Worm (Caenorhabditis elegans) whole organism, L4 larva: ENCODE measurements around the gene F53B7.7.

ENCODE experiments used
- D1046.2 ChIP-seq: fragments of 200-800 bp; sonication (Bioruptor generic); IDR thresholded peaks from 2 replicates; pipeline ENCODE4 v1.3.6; 2022; ENCODE audit warnings: missing genetic modification characterization, missing compliant biosample characterization
- F49E8.2 ChIP-seq: sonication (generic microtip); optimal IDR thresholded peaks from 2 replicates; lab custom pipeline; 2016; ENCODE audit warnings: missing compliant biosample characterization, mild to moderate bottlenecking, missing genetic modification characterization, borderline replicate concordance
- Y105C5A.15 ChIP-seq: fragments of 200-800 bp; sonication (Bioruptor generic); IDR thresholded peaks from 2 replicates; pipeline ENCODE4 v1.3.6; 2022; ENCODE audit warnings: missing genetic modification characterization, missing compliant biosample characterization
- Y75B8A.6 ChIP-seq: fragments of 200-800 bp; sonication (Bioruptor generic); IDR thresholded peaks from 2 replicates; pipeline ENCODE4 v1.3.6; 2022; ENCODE audit warnings: missing genetic modification reagents, missing genetic modification characterization, missing compliant biosample characterization
- aha-1 ChIP-seq: fragments of 150-350 bp; peaks from one replicate; lab custom pipeline; 2014; ENCODE audit warnings: missing biosample characterization, missing genetic modification characterization
- arid-1 ChIP-seq: fragments of 200-800 bp; sonication (Bioruptor generic); conservative IDR thresholded peaks from 2 replicates; pipeline ENCODE4 v1.3.6; 2022; ENCODE audit warnings: missing genetic modification reagents, missing genetic modification characterization, missing compliant biosample characterization
- ceh-20 ChIP-seq: fragments of 200-800 bp; sonication (Bioruptor generic); IDR thresholded peaks from 2 replicates; pipeline ENCODE4 v1.3.6; 2022; ENCODE audit warnings: missing genetic modification reagents, missing genetic modification characterization, missing compliant biosample characterization
- ceh-28 ChIP-seq: fragments of 150-350 bp; optimal IDR thresholded peaks from 2 replicates; lab custom pipeline; 2014; ENCODE audit warnings: missing biosample characterization, missing genetic modification reagents, missing genetic modification characterization
- ceh-82 ChIP-seq: sonication (generic microtip); optimal IDR thresholded peaks from 2 replicates; lab custom pipeline; 2017; ENCODE audit warnings: missing biosample characterization, missing genetic modification characterization
- daf-19 ChIP-seq: fragments of 200-800 bp; sonication (Bioruptor generic); conservative IDR thresholded peaks from 2 replicates; pipeline ENCODE4 v1.3.6; 2022; ENCODE audit warnings: missing genetic modification characterization, missing compliant biosample characterization
- dmd-9 ChIP-seq: fragments of 200-800 bp; sonication (Bioruptor generic); IDR thresholded peaks from 2 replicates; pipeline ENCODE4 v1.3.6; 2022; ENCODE audit warnings: missing genetic modification reagents, missing genetic modification characterization, missing compliant biosample characterization
- dpl-1 ChIP-seq: fragments of 150-350 bp; optimal IDR thresholded peaks from 2 replicates; lab custom pipeline; 2014; ENCODE audit warnings: missing biosample characterization, missing genetic modification reagents, missing genetic modification characterization
- duxl-1 ChIP-seq: sonication (generic microtip); optimal IDR thresholded peaks from 2 replicates; lab custom pipeline; 2016; ENCODE audit warnings: mild to moderate bottlenecking, missing genetic modification characterization, moderate library complexity, missing compliant biosample characterization; ENCODE audit not compliant: poor library complexity
- dve-1 ChIP-seq: sonication (generic microtip); optimal IDR thresholded peaks from 2 replicates; lab custom pipeline; 2017; ENCODE audit warnings: antibody characterized with exemption, mild to moderate bottlenecking, missing genetic modification characterization, missing compliant biosample characterization; ENCODE audit not compliant: insufficient read depth
- egl-27 ChIP-seq: sonication (generic microtip); optimal IDR thresholded peaks from 3 replicates; lab custom pipeline; 2017; ENCODE audit warnings: missing biosample characterization, missing genetic modification reagents, missing genetic modification characterization
- fkh-10 ChIP-seq: fragments of 150-350 bp; optimal IDR thresholded peaks from 2 replicates; lab custom pipeline; 2014; ENCODE audit warnings: missing biosample characterization, missing genetic modification reagents, missing genetic modification characterization
- hif-1 ChIP-seq, 2 experiments: sonication (generic microtip); optimal IDR thresholded peaks; 2 replicates each; lab custom pipeline; 2016 to 2017; ENCODE audit warnings: missing compliant biosample characterization in 2 of 2, missing genetic modification characterization in 2 of 2, missing genetic modification reagents in 2 of 2, missing genotype in 2 of 2, mild to moderate bottlenecking in 1 of 2
- hlh-11 ChIP-seq: fragments of 200-800 bp; sonication (Bioruptor generic); optimal IDR thresholded peaks from 2 replicates; lab custom pipeline; 2018; ENCODE audit warnings: mild to moderate bottlenecking, missing genetic modification characterization, missing compliant biosample characterization
- jun-1 ChIP-seq: fragments of 150-350 bp; optimal IDR thresholded peaks from 2 replicates; lab custom pipeline; 2014; ENCODE audit warnings: missing biosample characterization, missing genetic modification reagents, missing genetic modification characterization
- lin-1 ChIP-seq: fragments of 200-800 bp; sonication (Bioruptor generic); IDR thresholded peaks from 2 replicates; pipeline ENCODE4 v1.3.6; 2022; ENCODE audit warnings: missing genetic modification reagents, missing genetic modification characterization, missing compliant biosample characterization
- lin-15B ChIP-seq: fragments of 150-350 bp; sonication (generic microtip); optimal IDR thresholded peaks from 3 replicates; lab custom pipeline; 2014; ENCODE audit warnings: missing biosample characterization, missing genetic modification characterization
- lsy-2 ChIP-seq, 2 experiments: fragments of 150-350 bp in 1 of 2; sonication (generic microtip) in 1 of 2; optimal IDR thresholded peaks; 2 replicates each; lab custom pipeline; 2014 to 2017; ENCODE audit warnings: missing biosample characterization in 2 of 2, missing genetic modification characterization in 2 of 2
- madf-5 ChIP-seq, 2 experiments: fragments of 200-800 bp; sonication (Bioruptor generic); IDR thresholded peaks; 2 replicates each; pipeline ENCODE4 v1.3.6; 2022; ENCODE audit warnings: missing compliant biosample characterization in 2 of 2, missing genetic modification characterization in 2 of 2
- mep-1 ChIP-seq: fragments of 150-350 bp; sonication (generic microtip); optimal IDR thresholded peaks from 3 replicates; lab custom pipeline; 2014; ENCODE audit warnings: missing biosample characterization, missing genetic modification characterization
- nhr-10 ChIP-seq: fragments of 150-350 bp; optimal IDR thresholded peaks from 2 replicates; lab custom pipeline; 2014; ENCODE audit warnings: missing biosample characterization, missing genetic modification characterization
- nhr-102 ChIP-seq: sonication (generic microtip); optimal IDR thresholded peaks from 2 replicates; lab custom pipeline; 2016; ENCODE audit warnings: mild to moderate bottlenecking, missing genetic modification characterization, moderate library complexity, missing compliant biosample characterization
- nhr-11 ChIP-seq: fragments of 150-350 bp; optimal IDR thresholded peaks from 2 replicates; lab custom pipeline; 2014; ENCODE audit warnings: missing biosample characterization, missing genetic modification characterization
- nhr-111 ChIP-seq: fragments of 200-800 bp; sonication (Bioruptor generic); optimal IDR thresholded peaks from 2 replicates; lab custom pipeline; 2018; ENCODE audit warnings: mild to moderate bottlenecking, missing genetic modification characterization, missing compliant biosample characterization
- nhr-28 ChIP-seq: fragments of 150-350 bp; optimal IDR thresholded peaks from 2 replicates; lab custom pipeline; 2014; ENCODE audit warnings: missing biosample characterization, missing genetic modification characterization
- nhr-41 ChIP-seq: fragments of 200-800 bp; sonication (Bioruptor generic); IDR thresholded peaks from 2 replicates; pipeline ENCODE4 v1.3.6; 2022; ENCODE audit warnings: missing genetic modification reagents, missing genetic modification characterization, missing compliant biosample characterization
- nhr-76 ChIP-seq: fragments of 150-350 bp; optimal IDR thresholded peaks from 2 replicates; lab custom pipeline; 2014; ENCODE audit warnings: missing biosample characterization, missing genetic modification characterization
- rbr-2 ChIP-seq: sonication (generic microtip); optimal IDR thresholded peaks from 2 replicates; lab custom pipeline; 2016; ENCODE audit warnings: missing genotype, missing genetic modification characterization, missing compliant biosample characterization
- set-16 ChIP-seq: fragments of 200-800 bp; sonication (Bioruptor generic); IDR thresholded peaks from 2 replicates; pipeline ENCODE4 v1.3.6; 2022; ENCODE audit warnings: missing genetic modification reagents, missing genetic modification characterization, missing compliant biosample characterization
- skn-1 ChIP-seq: fragments of 150-350 bp; optimal IDR thresholded peaks from 2 replicates; lab custom pipeline; 2014; ENCODE audit warnings: missing biosample characterization, missing genetic modification characterization
- snpc-4 ChIP-seq: fragments of 150-350 bp; optimal IDR thresholded peaks from 2 replicates; lab custom pipeline; 2014; ENCODE audit warnings: missing biosample characterization, missing genetic modification characterization
- tag-97 ChIP-seq: fragments of 200-800 bp; sonication (Bioruptor generic); IDR thresholded peaks from 2 replicates; pipeline ENCODE4 v1.3.6; 2022; ENCODE audit warnings: missing genetic modification characterization, missing compliant biosample characterization
- tra-1 ChIP-seq: fragments of 200-800 bp; sonication (Bioruptor generic); IDR thresholded peaks from 2 replicates; pipeline ENCODE4 v1.3.6; 2022; ENCODE audit warnings: missing genetic modification reagents, missing genetic modification characterization, missing compliant biosample characterization
- unc-130 ChIP-seq: sonication (generic microtip); optimal IDR thresholded peaks from 2 replicates; lab custom pipeline; 2016; ENCODE audit warnings: missing genetic modification reagents, missing genetic modification characterization, missing compliant biosample characterization
- unc-62 ChIP-seq, 3 experiments: fragments of 150-350 bp in 1 of 3; sonication (generic microtip); optimal IDR thresholded peaks in 2 of 3; peaks in 1 of 3; 1 replicate in 1 of 3; 2 replicates in 2 of 3; lab custom pipeline; 2014 to 2017; ENCODE audit warnings: missing biosample characterization in 3 of 3, missing genetic modification characterization in 3 of 3, missing genetic modification reagents in 3 of 3, missing genotype in 1 of 3
- vab-7 ChIP-seq: fragments of 200-800 bp; sonication (Bioruptor generic); IDR thresholded peaks from 2 replicates; pipeline ENCODE4 v1.3.6; 2022; ENCODE audit warnings: missing genetic modification reagents, missing genetic modification characterization, missing compliant biosample characterization
- zfp-2 ChIP-seq: sonication (generic microtip); optimal IDR thresholded peaks from 2 replicates; lab custom pipeline; 2016; ENCODE audit warnings: mild to moderate bottlenecking, missing genetic modification characterization, missing compliant biosample characterization
- zip-11 ChIP-seq: fragments of 200-800 bp; sonication (Bioruptor generic); IDR thresholded peaks from 2 replicates; pipeline ENCODE4 v1.3.6; 2022; ENCODE audit warnings: missing genetic modification characterization, missing compliant biosample characterization
- zip-2 ChIP-seq: fragments of 150-350 bp; optimal IDR thresholded peaks from 2 replicates; lab custom pipeline; 2014; ENCODE audit warnings: missing biosample characterization, missing genetic modification characterization
- ztf-11 ChIP-seq: fragments of 150-350 bp; optimal IDR thresholded peaks from 2 replicates; lab custom pipeline; 2014; ENCODE audit warnings: missing biosample characterization, missing genetic modification characterization

Gene F53B7.7

DNA sequence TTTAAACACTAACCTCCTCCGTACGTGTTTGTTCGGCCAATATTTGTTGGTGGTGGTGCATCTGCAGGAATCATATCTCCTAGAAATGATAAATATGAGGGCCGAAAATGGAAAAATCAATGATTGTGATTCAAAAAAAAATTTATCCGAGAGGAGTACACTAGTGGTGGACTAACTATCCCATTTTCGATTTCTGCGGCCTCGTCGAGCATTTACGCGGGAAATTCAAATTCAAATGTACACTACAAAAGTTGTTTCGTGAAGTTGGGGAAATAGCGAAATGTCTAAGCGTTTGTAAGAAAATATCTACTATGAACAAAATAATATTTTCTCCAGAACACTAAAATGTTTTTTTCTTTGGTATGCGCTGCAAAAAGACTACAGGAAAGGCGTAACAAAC lies 30.4 kb downstream of the F53B7.7 start (continued):
- TF ChIP-seq zfp-2, result no peak
- peak; percentile 88 for TF ChIP-seq unc-130 (GFP tag; lab: Kevin White, UChicago)
- no peak for TF ChIP-seq lin-1
- peak; percentile 95 for TF ChIP-seq dpl-1 (GFP tag; lab: Kevin White, UChicago)
- no peak for TF ChIP-seq Y75B8A.6 (GFP tag; lab: Robert Waterston, UW)
- TF ChIP-seq tag-97 (GFP tag; lab: Robert Waterston, UW), result no peak
- TF ChIP-seq rbr-2 (tag; lab: Kevin White, UChicago), result peak; percentile 39
- TF ChIP-seq ceh-20 (GFP tag; lab: Robert Waterston, UW), result no peak
- TF ChIP-seq daf-19, result no peak
- TF ChIP-seq nhr-28 (tag; lab: Kevin White, UChicago), result peak; percentile 33
- peak; percentile 27 for TF ChIP-seq F49E8.2
- no peak for TF ChIP-seq madf-5 (GFP tag; IDR thresholded peaks at IDR 0.05; lab: Robert Waterston, UW)
- TF ChIP-seq jun-1 (tag; lab: Kevin White, UChicago), result no peak
- TF ChIP-seq lsy-2 (tag; optimal IDR thresholded peaks at IDR 0.05; lab: Kevin White, UChicago), result peak in 1 of 2 experiments; percentile 70
- TF ChIP-seq Y105C5A.15, result no peak
- TF ChIP-seq nhr-10, result no peak
- no peak for TF ChIP-seq zip-2
- TF ChIP-seq zip-11, result no peak
- no peak for TF ChIP-seq set-16
- no peak for TF ChIP-seq aha-1 (tag; lab: Kevin White, UChicago)
- TF ChIP-seq D1046.2, result no peak
- peak in 1 of 2 experiments; percentile 82 for TF ChIP-seq hif-1 (tag; optimal IDR thresholded peaks at IDR 0.05; lab: Kevin White, UChicago)
- peak; percentile 24 for TF ChIP-seq mep-1
- TF ChIP-seq dmd-9, result peak; percentile 69
- TF ChIP-seq tra-1 (GFP tag; lab: Robert Waterston, UW), result no peak

DNA sequence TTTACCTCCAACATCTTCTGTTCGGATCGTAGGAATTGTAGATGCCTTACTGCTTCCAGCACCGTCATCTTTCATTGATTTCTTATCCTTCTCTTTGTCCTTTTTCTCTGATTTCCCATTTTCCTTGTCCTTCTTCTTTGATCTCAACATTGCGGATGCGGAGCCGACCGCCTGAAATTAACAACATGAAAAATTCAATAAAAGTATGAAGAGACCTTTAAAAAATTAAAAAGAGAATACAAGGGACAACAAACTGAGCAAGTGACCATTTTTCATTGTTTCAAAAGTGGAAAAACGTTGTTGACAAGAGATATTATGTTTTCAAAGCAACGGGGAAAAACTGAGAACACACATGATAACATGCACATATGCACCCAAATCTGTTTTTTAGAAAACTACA lies 31.8 kb downstream of the F53B7.7 start:
- TF ChIP-seq egl-27 (tag; lab: Kevin White, UChicago) (no peak), unc-62 (GFP tag; optimal IDR thresholded peaks at IDR 0.05 in 1 of 2; lab: Kevin White, UChicago) (peak in 1 of 2 experiments; percentile 93), unc-62 (tag; optimal IDR thresholded peaks at IDR 0.05; lab: Kevin White, UChicago) (no peak)

DNA sequence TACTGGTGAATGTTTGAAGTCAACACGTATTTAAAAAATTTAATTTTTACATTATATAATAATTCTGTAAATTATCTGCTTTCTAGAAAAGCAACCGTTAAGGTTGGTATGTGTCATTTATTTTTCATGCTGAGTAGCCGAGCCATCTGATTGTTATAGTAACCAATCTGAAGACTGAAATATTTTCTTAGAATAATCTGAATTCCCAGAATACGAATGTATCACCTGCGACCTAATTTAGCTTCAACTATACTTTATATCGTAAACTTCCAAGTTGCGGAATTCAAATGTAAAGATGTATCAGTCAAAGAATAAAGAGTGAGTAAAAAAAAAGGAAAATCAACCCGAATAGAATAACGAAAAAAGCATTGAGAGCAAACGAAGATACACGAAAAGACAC lies 34.3 kb downstream of the F53B7.7 start:
- no peak for TF ChIP-seq snpc-4
- TF ChIP-seq fkh-10 (GFP tag; lab: Kevin White, UChicago), result peak; percentile 11
- TF ChIP-seq set-16, result no peak
- peak; percentile 72 for TF ChIP-seq aha-1 (tag; lab: Kevin White, UChicago)

DNA sequence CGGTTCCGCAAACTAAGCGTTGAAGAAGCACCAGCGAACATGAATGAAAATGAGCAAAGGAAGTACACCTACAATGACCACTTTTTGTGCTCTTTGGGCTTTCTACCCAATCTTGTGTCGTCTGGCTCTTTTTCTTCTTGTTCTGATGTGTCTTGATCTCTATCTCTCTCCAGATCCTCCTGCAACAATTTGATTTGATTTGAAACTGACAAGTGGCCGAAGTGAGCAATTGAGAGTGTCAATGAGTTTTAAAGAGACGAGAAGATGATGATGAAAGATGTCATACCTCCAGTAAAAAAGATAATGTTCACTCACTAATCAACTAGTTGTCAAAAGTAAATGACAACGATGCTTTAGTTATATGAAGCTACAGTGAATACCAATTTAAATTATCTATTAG lies 35.9 kb downstream of the F53B7.7 start, which contains the start of gene pptr-2:
Gene pptr-2, minus strand, starts transcription at position 184 of the 400 bp plus-strand sequence.
- TF ChIP-seq tag-97 (GFP tag; lab: Robert Waterston, UW) (no peak), ztf-11 (no peak), nhr-11 (tag; lab: Kevin White, UChicago) (peak; percentile 58), unc-62 (GFP tag; optimal IDR thresholded peaks at IDR 0.05 in 1 of 2; lab: Kevin White, UChicago) (peak in 1 of 2 experiments; percentile 74), unc-62 (tag; optimal IDR thresholded peaks at IDR 0.05; lab: Kevin White, UChicago) (no peak), tra-1 (GFP tag; lab: Robert Waterston, UW) (no peak), ceh-20 (GFP tag; lab: Robert Waterston, UW) (0 out of 2 replicates have a peak, but pooled peaks have one; percentile 39), skn-1 (tag; lab: Kevin White, UChicago) (no peak), Y75B8A.6 (GFP tag; lab: Robert Waterston, UW) (no peak)

DNA sequence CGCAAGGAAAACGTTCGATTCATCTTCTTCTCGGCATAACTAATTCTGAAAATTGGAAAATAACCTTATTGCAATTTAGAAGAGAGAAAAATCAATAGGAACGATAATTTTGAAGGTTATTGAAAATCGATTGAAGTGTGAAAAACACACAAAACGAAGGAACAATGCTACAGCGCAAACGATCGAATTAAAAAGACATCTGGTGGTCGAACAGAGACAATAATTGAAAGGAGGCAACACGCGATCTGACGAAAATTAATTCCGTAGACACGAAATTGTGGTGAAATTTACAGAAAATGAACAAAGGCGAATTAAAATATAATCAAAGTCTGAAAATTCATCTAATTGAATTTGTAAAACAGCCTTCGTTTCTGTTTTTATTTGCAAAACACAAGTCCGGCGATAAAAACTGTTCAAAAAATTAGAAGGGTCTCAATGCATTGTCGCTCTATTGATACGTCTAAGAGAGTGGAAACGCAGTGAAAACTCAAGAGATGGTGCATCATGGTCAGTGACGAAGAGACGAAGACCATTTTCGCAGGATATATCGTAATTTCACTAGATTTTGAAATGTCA lies 40.6 kb downstream of the F53B7.7 start, which contains the start of gene pak-2:
Gene pak-2, minus strand, starts transcription at position 51 of the 576 bp plus-strand sequence.
- TF ChIP-seq nhr-41 (GFP tag; lab: Robert Waterston, UW) (no peak), duxl-1 (tag; lab: Kevin White, UChicago) (peak; percentile 28), hlh-11 (tag; lab: Kevin White, UChicago) (peak; percentile 72), ceh-82 (tag; lab: Kevin White, UChicago) (no peak), lin-15B (tag; lab: Kevin White, UChicago) (no peak), nhr-28 (tag; lab: Kevin White, UChicago) (peak; percentile 67), ceh-28 (no peak), arid-1 (GFP tag; lab: Robert Waterston, UW) (no peak), nhr-102 (tag; lab: Kevin White, UChicago) (no peak), nhr-11 (tag; lab: Kevin White, UChicago) (peak; percentile 71), hif-1 (tag; optimal IDR thresholded peaks at IDR 0.05; lab: Kevin White, UChicago) (peak in 1 of 2 experiments; percentile 93), dve-1 (peak; percentile 74), nhr-111 (GFP tag; lab: Kevin White, UChicago) (no peak), vab-7 (GFP tag; lab: Robert Waterston, UW) (peak; percentile 67), dmd-9 (0 out of 2 replicates have a peak, but pooled peaks have one; percentile 49), nhr-76 (tag; lab: Kevin White, UChicago) (no peak)
